Worm (Caenorhabditis elegans) whole organism, L1 larva: ENCODE results near the gene spo-11.

Experiments
- Y116A8C.19 ChIP-seq: sonication (generic microtip); optimal IDR thresholded peaks from 2 replicates; lab custom pipeline; 2016; ENCODE audit warnings: missing compliant biosample characterization, missing genetic modification characterization, borderline replicate concordance
- efl-3 ChIP-seq: fragments of 200-800 bp; sonication (Bioruptor generic); optimal IDR thresholded peaks from 2 replicates; lab custom pipeline; 2018; ENCODE audit warnings: mild to moderate bottlenecking, missing genetic modification characterization, missing compliant biosample characterization
- fos-1 ChIP-seq: fragments of 150-350 bp; optimal IDR thresholded peaks from 2 replicates; lab custom pipeline; 2014; ENCODE audit warnings: missing biosample characterization, missing genetic modification characterization
- lin-13 ChIP-seq: fragments of 150-350 bp; optimal IDR thresholded peaks from 2 replicates; lab custom pipeline; 2014; ENCODE audit warnings: missing biosample characterization, missing genetic modification reagents, missing genetic modification characterization
- lin-35 ChIP-seq, 2 experiments: fragments of 150-350 bp; optimal IDR thresholded peaks; 2 replicates each; lab custom pipeline; 2014; ENCODE audit warnings: missing biosample characterization in 2 of 2, missing genetic modification characterization in 2 of 2, missing genetic modification reagents in 2 of 2
- nhr-12 ChIP-seq: sonication (generic microtip); optimal IDR thresholded peaks from 2 replicates; lab custom pipeline; 2017; ENCODE audit warnings: missing biosample characterization, missing genetic modification characterization
- snu-23 ChIP-seq: sonication (generic microtip); optimal IDR thresholded peaks from 2 replicates; lab custom pipeline; 2016; ENCODE audit warnings: missing genetic modification characterization, missing compliant biosample characterization
- unc-62 ChIP-seq: fragments of 150-350 bp; optimal IDR thresholded peaks from 2 replicates; lab custom pipeline; 2014; ENCODE audit warnings: missing biosample characterization, missing genetic modification reagents, missing genetic modification characterization

DNA sequence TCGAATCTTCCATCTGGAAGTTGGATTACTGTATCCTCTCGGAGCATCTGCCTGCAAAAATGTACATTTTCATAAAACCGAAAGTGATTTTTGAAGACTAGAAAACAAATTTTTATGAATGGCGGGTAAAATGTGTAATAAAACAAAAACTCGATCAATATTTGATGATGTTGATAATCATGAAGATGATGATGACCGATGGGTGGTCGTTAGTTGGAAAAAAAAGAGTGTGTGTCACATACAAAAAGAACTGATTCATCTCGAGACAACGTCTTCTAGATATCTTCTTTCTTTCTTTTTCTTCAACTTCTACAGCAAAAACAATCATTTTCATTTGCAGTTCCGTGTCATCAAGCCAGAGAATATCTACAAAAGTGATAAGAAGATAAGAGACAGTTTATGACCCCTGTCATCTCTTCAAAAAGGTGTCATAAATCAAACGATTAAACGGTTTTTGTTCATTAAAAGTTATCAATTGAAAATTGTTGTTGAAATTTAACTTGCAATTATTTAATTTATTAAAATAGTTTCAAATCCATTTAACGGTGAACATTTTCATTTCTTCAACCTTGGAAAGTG, 32.1 kb downstream of the spo-11 start, which contains the start of gene bcc-1:
- no peak for TF ChIP-seq fos-1
- TF ChIP-seq snu-23 (GFP tag; lab: Kevin White, UChicago): peak; percentile 32
- peak in 1 of 2 experiments; percentile 34 for TF ChIP-seq lin-35 (GFP tag; optimal IDR thresholded peaks at IDR 0.05; lab: Kevin White, UChicago)
- no peak for TF ChIP-seq lin-13 (GFP tag; lab: Kevin White, UChicago)
- no peak for TF ChIP-seq Y116A8C.19 (tag; lab: Kevin White, UChicago)
- TF ChIP-seq unc-62 (GFP tag; lab: Kevin White, UChicago): no peak
- no peak for TF ChIP-seq efl-3 (GFP tag; lab: Kevin White, UChicago)
- no peak for TF ChIP-seq nhr-12 (tag; lab: Kevin White, UChicago)
